Worm (Caenorhabditis elegans) whole organism, L1 larva: ENCODE results near the gene unc-9.

Experiments
- elt-2 ChIP-seq: sonication (generic microtip); optimal IDR thresholded peaks from 2 replicates; lab custom pipeline; 2016; ENCODE audit warnings: missing genetic modification characterization, mild to moderate bottlenecking, inconsistent platforms, missing compliant biosample characterization, missing genetic modification reagents
- fkh-10 ChIP-seq: sonication (generic microtip); optimal IDR thresholded peaks from 2 replicates; lab custom pipeline; 2017; ENCODE audit warnings: missing biosample characterization, missing genetic modification reagents, missing genetic modification characterization
- lir-3 ChIP-seq: sonication (generic microtip); optimal IDR thresholded peaks from 2 replicates; lab custom pipeline; 2016; ENCODE audit warnings: mild to moderate bottlenecking, missing genetic modification characterization, moderate library complexity, missing compliant biosample characterization; ENCODE audit not compliant: poor library complexity
- nhr-11 ChIP-seq: fragments of 150-350 bp; optimal IDR thresholded peaks from 2 replicates; lab custom pipeline; 2014; ENCODE audit warnings: missing biosample characterization, missing genetic modification characterization
- nhr-47 ChIP-seq: sonication (generic microtip); optimal IDR thresholded peaks from 2 replicates; lab custom pipeline; 2016; ENCODE audit warnings: mild to moderate bottlenecking, missing genetic modification characterization, moderate library complexity, missing compliant biosample characterization
- nhr-84 ChIP-seq: sonication (generic microtip); optimal IDR thresholded peaks from 2 replicates; lab custom pipeline; 2017; ENCODE audit warnings: missing biosample characterization, missing genetic modification characterization
- sup-37 ChIP-seq: fragments of 200-800 bp; sonication (Bioruptor generic); optimal IDR thresholded peaks from 2 replicates; lab custom pipeline; 2018; ENCODE audit warnings: mild to moderate bottlenecking, missing genetic modification characterization, missing compliant biosample characterization
- tbx-2 ChIP-seq: sonication (generic microtip); optimal IDR thresholded peaks from 2 replicates; lab custom pipeline; 2016; ENCODE audit warnings: missing genetic modification characterization, missing compliant biosample characterization
- tlp-1 ChIP-seq: fragments of 150-350 bp; optimal IDR thresholded peaks from 2 replicates; lab custom pipeline; 2014; ENCODE audit warnings: missing biosample characterization, missing genetic modification characterization
- unc-30 ChIP-seq: sonication (generic microtip); optimal IDR thresholded peaks from 2 replicates; lab custom pipeline; 2017; ENCODE audit warnings: missing biosample characterization, missing genetic modification characterization
- unc-62 ChIP-seq: fragments of 150-350 bp; optimal IDR thresholded peaks from 2 replicates; lab custom pipeline; 2014; ENCODE audit warnings: missing biosample characterization, missing genetic modification reagents, missing genetic modification characterization
- ztf-11 ChIP-seq, 2 experiments: sonication (generic microtip); optimal IDR thresholded peaks; 2 replicates each; lab custom pipeline; 2016 to 2017; ENCODE audit warnings: missing genetic modification characterization in 2 of 2, missing biosample characterization in 1 of 2, missing compliant biosample characterization in 1 of 2
- ztf-4 ChIP-seq: fragments of 150-350 bp; optimal IDR thresholded peaks from 2 replicates; lab custom pipeline; 2014; ENCODE audit warnings: missing biosample characterization, missing genetic modification characterization

ce11 chrX:13217940-13218339, 16.4 kb downstream of the unc-9 start:
- no peak for TF ChIP-seq sup-37 (GFP tag; lab: Kevin White, UChicago)
- TF ChIP-seq nhr-84 (tag; lab: Kevin White, UChicago): no peak
- TF ChIP-seq nhr-11 (tag; lab: Kevin White, UChicago): no peak
- TF ChIP-seq ztf-11 (tag; optimal IDR thresholded peaks at IDR 0.05; lab: Kevin White, UChicago): no peak
- no peak for TF ChIP-seq ztf-4 (tag; lab: Kevin White, UChicago)
- TF ChIP-seq unc-62: no peak
- TF ChIP-seq tbx-2 (tag; lab: Kevin White, UChicago): no peak
- no peak for TF ChIP-seq nhr-47 (tag; lab: Kevin White, UChicago)
- no peak for TF ChIP-seq fkh-10
- TF ChIP-seq lir-3 (tag; lab: Kevin White, UChicago): no peak
- TF ChIP-seq elt-2: no peak
- TF ChIP-seq unc-30 (tag; lab: Kevin White, UChicago): no peak
- TF ChIP-seq tlp-1 (tag; lab: Kevin White, UChicago): no peak
